Worm (Caenorhabditis elegans): ENCODE results near the gene T06D4.6.

ce11 chrII:3425433-3425832, 38.0 kb upstream of the T06D4.6 start, which contains the start of gene nep-11:
- TF ChIP-seq dao-5 (tag; optimal IDR thresholded peaks at IDR 0.05) (no peak), him-1 (tag; optimal IDR thresholded peaks at IDR 0.05) (no peak), W03F9.2 (tag; optimal IDR thresholded peaks at IDR 0.05) (no peak)
